Worm (Caenorhabditis elegans): Measurements from ENCODE around the gene srw-82.

ce11 chrV:18412887-18413286 lies 18.7 kb upstream of the srw-82 start, which contains the start of gene ZK262.2:
- TF ChIP-seq dao-5 (tag; optimal IDR thresholded peaks at IDR 0.05) (no peak), him-1 (tag; optimal IDR thresholded peaks at IDR 0.05) (no peak)

Measured in whole organism, L4/young adult.